Fruit fly (Drosophila melanogaster): Measurements from ENCODE around the gene RtGEF.
A peak's percentile ranks its signal among the peaks of the same experiment; 100 is the strongest.

RtGEF gene

DNA sequence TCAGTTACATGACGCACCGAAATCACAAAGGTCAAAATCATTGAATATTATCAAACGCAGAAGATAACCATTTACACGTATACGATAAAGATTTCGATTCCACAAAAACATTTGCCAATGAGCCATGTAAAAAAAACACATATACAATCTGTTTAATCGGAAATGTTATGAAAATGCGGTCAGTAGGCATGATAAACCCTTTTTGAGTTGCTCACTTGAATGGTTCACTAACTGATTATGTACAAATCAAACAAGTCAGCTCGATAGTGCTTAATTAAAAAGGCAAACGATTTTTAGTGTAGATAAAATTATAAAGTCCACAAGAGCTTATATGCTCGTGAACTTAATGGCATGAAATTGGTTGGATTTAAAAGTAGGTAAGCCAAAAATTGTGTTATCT is 46.8 kb downstream of the RtGEF start (continued):
- TF ChIP-seq eve (GFP tag; optimal IDR thresholded peaks at IDR 0.05) (peak in 1 of 2 experiments; percentile 41), CG3407 (GFP tag; optimal IDR thresholded peaks at IDR 0.05) (no peak), exex (tag; optimal IDR thresholded peaks at IDR 0.05) (peak; percentile 87)

DNA sequence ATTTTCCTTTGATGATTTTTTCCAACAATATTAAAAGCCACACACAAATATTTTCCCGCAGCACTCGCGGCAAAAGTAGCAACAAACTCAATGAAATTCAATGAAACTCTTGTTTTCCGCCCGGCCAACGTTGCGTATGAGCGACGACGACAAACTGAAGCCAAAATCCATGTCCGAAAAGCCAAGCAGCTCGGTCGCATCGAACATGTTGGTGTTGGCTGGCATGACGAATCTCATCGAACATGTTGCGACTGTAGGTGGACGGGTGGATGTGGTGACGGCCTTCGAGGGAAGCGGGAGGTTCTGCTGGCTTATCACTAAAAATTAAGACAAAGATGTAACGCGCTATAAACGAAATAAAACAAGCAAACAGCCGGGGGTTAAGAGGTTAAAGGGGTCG is 49.0 kb downstream of the RtGEF start:
- TF ChIP-seq sd (tag; optimal IDR thresholded peaks at IDR 0.05) (peak; percentile 65), hkb (optimal IDR thresholded peaks at IDR 0.05) (no peak), hkb (GFP tag; IDR thresholded peaks at IDR 0.05) (peak; percentile 21; the same call in 1 of the 2 replicates), CG8281 (tag; optimal IDR thresholded peaks at IDR 0.05) (no peak), Dbx (GFP tag; IDR thresholded peaks at IDR 0.05) (0 out of 3 replicates have a peak, but pooled peaks have one; percentile 32), ci (GFP tag; IDR thresholded peaks at IDR 0.05) (peak; percentile 28; the same call in 1 of the 3 replicates), Ets65A (GFP tag) (peak; percentile 63), Rfx (GFP tag; IDR thresholded peaks at IDR 0.05) (peak; percentile 40; the same call in 1 of the 2 replicates), Jarid2 (GFP tag; optimal IDR thresholded peaks at IDR 0.05) (peak; percentile 89), ab (GFP tag; optimal IDR thresholded peaks at IDR 0.05) (no peak), gsb-n (tag; optimal IDR thresholded peaks at IDR 0.05) (peak; percentile 1), CG12071 (GFP tag; optimal IDR thresholded peaks at IDR 0.05) (peak; percentile 45), Fer1 (GFP tag; optimal IDR thresholded peaks at IDR 0.05) (peak; percentile 13), sim (GFP tag; IDR thresholded peaks at IDR 0.05) (no peak), CG31388 (GFP tag; optimal IDR thresholded peaks at IDR 0.05) (no peak), amos (GFP tag; IDR thresholded peaks at IDR 0.05; ENCODE audit: partially characterized antibody) (no peak; the same call in 1 of the 2 replicates), Bgb (GFP tag; IDR thresholded peaks at IDR 0.05; ENCODE audit: partially characterized antibody) (peak; percentile 55; the same call in 1 of the 2 replicates), CG15269 (tag; optimal IDR thresholded peaks at IDR 0.05) (peak; percentile 16), ewg (GFP tag; optimal IDR thresholded peaks at IDR 0.05) (no peak), chinmo (GFP tag; IDR thresholded peaks at IDR 0.05; ENCODE audit: partially characterized antibody) (peak; percentile 61; the same call in 1 of the 4 replicates), ftz-f1 (GFP tag; optimal IDR thresholded peaks at IDR 0.05) (peak; percentile 75), Abd-B (GFP tag; optimal IDR thresholded peaks at IDR 0.05) (no peak), CG7372 (GFP tag; IDR thresholded peaks at IDR 0.05) (peak; percentile 78), Hr78 (GFP tag; optimal IDR thresholded peaks at IDR 0.05) (peak in 1 of 2 experiments; percentile 20), Deaf1 (tag; optimal IDR thresholded peaks at IDR 0.05) (peak; percentile 53), CG2120 (GFP tag; optimal IDR thresholded peaks at IDR 0.05) (peak; percentile 2), Adf1 (GFP tag; IDR thresholded peaks at IDR 0.05) (peak; percentile 12; the same call in 1 of the 2 replicates), D19A (tag; optimal IDR thresholded peaks at IDR 0.05) (no peak), Pdp1 (GFP tag; optimal IDR thresholded peaks at IDR 0.05) (peak in 1 of 2 experiments; percentile 15), crol (GFP tag; IDR thresholded peaks at IDR 0.05) (peak; percentile 74), sens (GFP tag) (peak; percentile 36), CG2202 (tag; optimal IDR thresholded peaks at IDR 0.05) (no peak), sug (tag; optimal IDR thresholded peaks at IDR 0.05) (peak; percentile 33), CG5180 (GFP tag; optimal IDR thresholded peaks at IDR 0.05) (peak; percentile 99), croc (GFP tag; conservative IDR thresholded peaks at IDR 0.05) (no peak), CG10147 (GFP tag; optimal IDR thresholded peaks at IDR 0.05) (peak; percentile 13), CG8290 (GFP tag; optimal IDR thresholded peaks at IDR 0.05) (no peak), CG8290 (tag; optimal IDR thresholded peaks at IDR 0.05) (peak in 1 of 2 experiments; percentile 39), CG13287 (GFP tag; IDR thresholded peaks at IDR 0.05; ENCODE audit: partially characterized antibody) (peak; percentile 31; the same call in 1 of the 2 replicates), CG15514 (GFP tag; optimal IDR thresholded peaks at IDR 0.05) (peak; percentile 24), CG33213 (GFP tag; optimal IDR thresholded peaks at IDR 0.05) (no peak), kay (GFP tag; optimal IDR thresholded peaks at IDR 0.05) (peak; percentile 61), CG34376 (GFP tag; optimal IDR thresholded peaks at IDR 0.05) (peak; percentile 6), gro (GFP tag; optimal IDR thresholded peaks at IDR 0.05) (peak; percentile 38), Med (GFP tag) (peak; percentile 76)
